Worm (Caenorhabditis elegans): Measurements from ENCODE around the gene T11F9.7.

DNA sequence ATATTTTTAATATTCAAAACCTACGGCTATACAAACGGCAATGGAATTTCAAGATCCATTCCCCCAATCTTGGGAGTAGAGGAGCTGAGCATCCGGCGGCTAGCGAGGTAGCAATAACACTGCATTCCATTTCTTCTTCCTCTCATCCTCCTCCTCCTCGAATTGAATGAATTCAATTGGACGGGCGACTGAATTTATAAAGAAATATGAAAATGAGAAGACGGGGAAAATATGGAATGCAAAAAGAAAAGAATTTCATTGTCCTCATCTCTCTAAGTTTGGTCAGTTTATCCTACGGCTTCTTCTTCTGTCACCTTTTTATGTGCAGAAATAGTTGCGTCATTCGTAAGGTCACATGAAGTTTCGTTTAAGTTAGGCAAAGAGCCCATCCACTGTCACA lies 39.3 kb upstream of the T11F9.7 start:
- TF ChIP-seq madf-10 (tag; optimal IDR thresholded peaks at IDR 0.05) (no peak), tbp1 (GFP tag; optimal IDR thresholded peaks at IDR 0.05) (no peak), nhr-90 (tag; optimal IDR thresholded peaks at IDR 0.05) (no peak), ama-1 (optimal IDR thresholded peaks at IDR 0.05) (no peak), ama-1 (GFP tag; optimal IDR thresholded peaks at IDR 0.05) (no peak), efl-1 (GFP tag; optimal IDR thresholded peaks at IDR 0.05) (no peak), nhr-27 (tag; optimal IDR thresholded peaks at IDR 0.05) (no peak)
